Fruit fly (Drosophila melanogaster): ENCODE results near the gene Pxt.
A peak's percentile ranks its signal among the peaks of the same experiment; 100 is the strongest.

Pxt gene

dm6 chr3R:17716858-17717596 lies 2.2 kb upstream of the Pxt start (continued):
- TF ChIP-seq caup (GFP tag; optimal IDR thresholded peaks at IDR 0.05; ENCODE audit: severe bottlenecking) (peak; percentile 46), CG4707 (GFP tag; optimal IDR thresholded peaks at IDR 0.05) (peak; percentile 45), gsb (GFP tag; IDR thresholded peaks at IDR 0.05) (no peak), Atf3 (GFP tag; optimal IDR thresholded peaks at IDR 0.05) (no peak), dmrt99B (tag; optimal IDR thresholded peaks at IDR 0.05) (peak; percentile 21), Med (GFP tag) (peak; percentile 94), CG12155 (GFP tag; optimal IDR thresholded peaks at IDR 0.05) (peak; percentile 90), vfl (GFP tag; optimal IDR thresholded peaks at IDR 0.05) (peak; percentile 51), ewg (GFP tag; optimal IDR thresholded peaks at IDR 0.05) (peak; percentile 82), D19B (GFP tag; optimal IDR thresholded peaks at IDR 0.05) (no peak), CG12769 (tag; optimal IDR thresholded peaks at IDR 0.05) (peak; percentile 91), CG6765 (GFP tag; optimal IDR thresholded peaks at IDR 0.05) (peak; percentile 36), her (GFP tag; optimal IDR thresholded peaks at IDR 0.05) (peak; percentile 51), dm (GFP tag; optimal IDR thresholded peaks at IDR 0.05) (peak; percentile 50), CG10366 (GFP tag; IDR thresholded peaks at IDR 0.05) (no peak), ATbp (GFP tag; optimal IDR thresholded peaks at IDR 0.05) (no peak), CG2875 (GFP tag; optimal IDR thresholded peaks at IDR 0.05) (no peak), CG6854 (GFP tag; optimal IDR thresholded peaks at IDR 0.05) (peak; percentile 30), cwo (GFP tag; optimal IDR thresholded peaks at IDR 0.05) (peak; percentile 72), CG7786 (GFP tag; optimal IDR thresholded peaks at IDR 0.05) (peak; percentile 7), HLH3B (GFP tag; IDR thresholded peaks at IDR 0.05) (no peak), fu2 (GFP tag; optimal IDR thresholded peaks at IDR 0.05) (peak; percentile 27), CG12744 (GFP tag; optimal IDR thresholded peaks at IDR 0.05) (no peak), gro (GFP tag; optimal IDR thresholded peaks at IDR 0.05) (peak; percentile 44), ash1 (GFP tag; optimal IDR thresholded peaks at IDR 0.05) (peak; percentile 27), Sox102F (GFP tag; optimal IDR thresholded peaks at IDR 0.05) (no peak), pho (GFP tag; optimal IDR thresholded peaks at IDR 0.05) (peak; percentile 17), pnt (GFP tag; optimal IDR thresholded peaks at IDR 0.05) (no peak), D19A (tag; optimal IDR thresholded peaks at IDR 0.05) (peak; percentile 5), HLH54F (GFP tag; optimal IDR thresholded peaks at IDR 0.05) (peak; percentile 6), CG15073 (GFP tag; optimal IDR thresholded peaks at IDR 0.05) (no peak), CG8290 (GFP tag; optimal IDR thresholded peaks at IDR 0.05) (no peak), CG8290 (tag; optimal IDR thresholded peaks at IDR 0.05) (peak in 1 of 2 experiments; percentile 76), Fer1 (GFP tag; optimal IDR thresholded peaks at IDR 0.05) (peak; percentile 67), bowl (GFP tag; IDR thresholded peaks at IDR 0.05) (no peak), CG7987 (GFP tag; optimal IDR thresholded peaks at IDR 0.05) (peak; percentile 20), CG12219 (GFP tag; optimal IDR thresholded peaks at IDR 0.05) (peak; percentile 36), kah (GFP tag; optimal IDR thresholded peaks at IDR 0.05) (peak; percentile 43), CG2678 (tag; optimal IDR thresholded peaks at IDR 0.05) (peak; percentile 28), gcm2 (GFP tag; optimal IDR thresholded peaks at IDR 0.05) (peak; percentile 5), CG18599 (GFP tag; optimal IDR thresholded peaks at IDR 0.05) (peak; percentile 69), CG10321 (GFP tag; IDR thresholded peaks at IDR 0.05) (no peak), CG8388 (GFP tag; optimal IDR thresholded peaks at IDR 0.05) (peak; percentile 25), Dbx (GFP tag; IDR thresholded peaks at IDR 0.05) (no peak), Hmr (GFP tag; optimal IDR thresholded peaks at IDR 0.05) (peak; percentile 37), CG13624 (GFP tag; optimal IDR thresholded peaks at IDR 0.05) (peak; percentile 66), lbe (GFP tag; optimal IDR thresholded peaks at IDR 0.05) (peak; percentile 87), CG10147 (GFP tag; optimal IDR thresholded peaks at IDR 0.05) (peak; percentile 8), hth (optimal IDR thresholded peaks at IDR 0.05) (no peak), CHES-1-like (GFP tag; optimal IDR thresholded peaks at IDR 0.05) (peak; percentile 34)

Data from whole organism, embryonic.